Worm (Caenorhabditis elegans) whole organism, L1 larva: ENCODE results near the gene plpp-1.1.

Experiments used
- C34B4.2 ChIP-seq: sonication (generic microtip); optimal IDR thresholded peaks from 2 replicates; lab custom pipeline; 2017; ENCODE audit warnings: mild to moderate bottlenecking, missing genetic modification characterization, missing compliant biosample characterization
- Y116A8C.19 ChIP-seq: sonication (generic microtip); optimal IDR thresholded peaks from 2 replicates; lab custom pipeline; 2016; ENCODE audit warnings: missing compliant biosample characterization, missing genetic modification characterization, borderline replicate concordance
- aha-1 ChIP-seq: fragments of 150-350 bp; optimal IDR thresholded peaks from 2 replicates; lab custom pipeline; 2014; ENCODE audit warnings: missing biosample characterization, missing genetic modification characterization
- ama-1 ChIP-seq: fragments of 150-350 bp; optimal IDR thresholded peaks from 2 replicates; lab custom pipeline; 2014
- ceh-63 ChIP-seq: fragments of 200-800 bp; sonication (Bioruptor generic); optimal IDR thresholded peaks from 2 replicates; lab custom pipeline; 2018; ENCODE audit warnings: mild to moderate bottlenecking, missing genetic modification characterization, missing compliant biosample characterization
- ceh-8 ChIP-seq: fragments of 200-800 bp; sonication (Bioruptor generic); optimal IDR thresholded peaks from 2 replicates; lab custom pipeline; 2018; ENCODE audit warnings: mild to moderate bottlenecking, missing genetic modification characterization, moderate library complexity, missing compliant biosample characterization
- ceh-82 ChIP-seq, 3 experiments: fragments of 150-350 bp in 1 of 3; sonication (generic microtip) in 2 of 3; optimal IDR thresholded peaks; 2 replicates each; lab custom pipeline; 2014 to 2017; ENCODE audit warnings: missing biosample characterization in 3 of 3, missing genetic modification characterization in 3 of 3
- ceh-88 ChIP-seq: fragments of 200-800 bp; sonication (Bioruptor generic); IDR thresholded peaks from 2 replicates; pipeline ENCODE4 v1.3.6; 2022; ENCODE audit warnings: missing genetic modification characterization, missing compliant biosample characterization
- ceh-90 ChIP-seq: sonication (generic microtip); optimal IDR thresholded peaks from 2 replicates; lab custom pipeline; 2016; ENCODE audit warnings: missing genetic modification characterization, missing compliant biosample characterization
- dpl-1 ChIP-seq, 3 experiments: fragments of 150-350 bp in 2 of 3; sonication (generic microtip) in 1 of 3; optimal IDR thresholded peaks; 2 replicates each; lab custom pipeline; 2014 to 2017; ENCODE audit warnings: missing biosample characterization in 3 of 3, missing genetic modification characterization in 3 of 3, missing genetic modification reagents in 3 of 3
- efl-1 ChIP-seq, 4 experiments: fragments of 150-350 bp; optimal IDR thresholded peaks in 3 of 4; peaks in 1 of 4; 1 replicate in 1 of 4; 2 replicates in 3 of 4; lab custom pipeline; 2014; ENCODE audit warnings: missing biosample characterization in 2 of 4, missing genetic modification characterization in 2 of 4, missing genetic modification reagents in 2 of 4
- efl-3 ChIP-seq: fragments of 200-800 bp; sonication (Bioruptor generic); optimal IDR thresholded peaks from 2 replicates; lab custom pipeline; 2018; ENCODE audit warnings: mild to moderate bottlenecking, missing genetic modification characterization, missing compliant biosample characterization
- egl-13 ChIP-seq: sonication (generic microtip); optimal IDR thresholded peaks from 2 replicates; lab custom pipeline; 2016; ENCODE audit warnings: missing genotype, missing genetic modification reagents, missing genetic modification characterization, missing compliant biosample characterization
- elt-2 ChIP-seq: sonication (generic microtip); optimal IDR thresholded peaks from 2 replicates; lab custom pipeline; 2016; ENCODE audit warnings: missing genetic modification characterization, mild to moderate bottlenecking, inconsistent platforms, missing compliant biosample characterization, missing genetic modification reagents
- elt-3 ChIP-seq, 6 experiments: fragments of 150-350 bp in 1 of 6; sonication (generic microtip); optimal IDR thresholded peaks; 2 replicates each; lab custom pipeline; 2017 to 2018; ENCODE audit warnings: missing biosample characterization in 6 of 6, missing genetic modification characterization in 6 of 6, inconsistent platforms in 1 of 6
- ets-5 ChIP-seq: fragments of 200-800 bp; sonication (Bioruptor generic); IDR thresholded peaks from 2 replicates; pipeline ENCODE4 v1.3.6; 2022; ENCODE audit warnings: missing genetic modification characterization, missing compliant biosample characterization
- fkh-10 ChIP-seq: sonication (generic microtip); optimal IDR thresholded peaks from 2 replicates; lab custom pipeline; 2017; ENCODE audit warnings: missing biosample characterization, missing genetic modification reagents, missing genetic modification characterization
- fkh-8 ChIP-seq: sonication (generic microtip); optimal IDR thresholded peaks from 2 replicates; lab custom pipeline; 2016; ENCODE audit warnings: mild to moderate bottlenecking, missing genetic modification characterization, missing compliant biosample characterization
- grh-1 ChIP-seq: fragments of 200-800 bp; sonication (Bioruptor generic); IDR thresholded peaks from 2 replicates; pipeline ENCODE4 v1.3.6; 2022; ENCODE audit warnings: missing genetic modification reagents, missing genetic modification characterization, missing compliant biosample characterization
- hpl-2 ChIP-seq: fragments of 150-350 bp; optimal IDR thresholded peaks from 2 replicates; lab custom pipeline; 2014; ENCODE audit warnings: missing biosample characterization, missing genetic modification reagents, missing genetic modification characterization
- isw-1 ChIP-seq: fragments of 200-800 bp; sonication (Bioruptor generic); IDR thresholded peaks from 2 replicates; pipeline ENCODE4 v1.3.6; 2022; ENCODE audit warnings: missing genetic modification characterization, missing compliant biosample characterization
- lin-13 ChIP-seq: fragments of 150-350 bp; optimal IDR thresholded peaks from 2 replicates; lab custom pipeline; 2014; ENCODE audit warnings: missing biosample characterization, missing genetic modification reagents, missing genetic modification characterization
- lin-14 ChIP-seq: fragments of 200-800 bp; sonication (Bioruptor generic); optimal IDR thresholded peaks from 2 replicates; lab custom pipeline; 2018; ENCODE audit warnings: mild to moderate bottlenecking, missing genetic modification characterization, moderate library complexity, missing compliant biosample characterization
- lin-35 ChIP-seq, 2 experiments: fragments of 150-350 bp; optimal IDR thresholded peaks; 2 replicates each; lab custom pipeline; 2014; ENCODE audit warnings: missing biosample characterization in 2 of 2, missing genetic modification characterization in 2 of 2, missing genetic modification reagents in 2 of 2
- lir-3 ChIP-seq: sonication (generic microtip); optimal IDR thresholded peaks from 2 replicates; lab custom pipeline; 2016; ENCODE audit warnings: mild to moderate bottlenecking, missing genetic modification characterization, moderate library complexity, missing compliant biosample characterization; ENCODE audit not compliant: poor library complexity
- lsy-2 ChIP-seq, 2 experiments: fragments of 150-350 bp; optimal IDR thresholded peaks; 2 replicates each; lab custom pipeline; 2014; ENCODE audit warnings: missing biosample characterization in 2 of 2, missing genetic modification characterization in 2 of 2
- mab-9 ChIP-seq: fragments of 200-800 bp; sonication (Bioruptor generic); IDR thresholded peaks from 2 replicates; pipeline ENCODE4 v1.3.6; 2022; ENCODE audit warnings: missing genetic modification reagents, missing genetic modification characterization, missing compliant biosample characterization
- mdl-1 ChIP-seq, 2 experiments: fragments of 150-350 bp; optimal IDR thresholded peaks; 2 replicates each; lab custom pipeline; 2014 to 2017; ENCODE audit warnings: missing biosample characterization in 2 of 2, missing genetic modification characterization in 2 of 2, inconsistent platforms in 1 of 2
- mef-2 ChIP-seq: fragments of 150-350 bp; optimal IDR thresholded peaks from 2 replicates; lab custom pipeline; 2014; ENCODE audit warnings: missing biosample characterization, missing genetic modification characterization
- nhr-19 ChIP-seq: fragments of 200-800 bp; sonication (Bioruptor generic); conservative IDR thresholded peaks from 2 replicates; pipeline ENCODE4 v1.3.6; 2022; ENCODE audit warnings: missing genetic modification characterization, missing compliant biosample characterization
- nhr-237 ChIP-seq: fragments of 150-350 bp; optimal IDR thresholded peaks from 2 replicates; lab custom pipeline; 2014; ENCODE audit warnings: missing biosample characterization, missing genetic modification characterization
- nhr-47 ChIP-seq: sonication (generic microtip); optimal IDR thresholded peaks from 2 replicates; lab custom pipeline; 2016; ENCODE audit warnings: mild to moderate bottlenecking, missing genetic modification characterization, moderate library complexity, missing compliant biosample characterization
- nhr-76 ChIP-seq: sonication (generic microtip); optimal IDR thresholded peaks from 2 replicates; lab custom pipeline; 2017; ENCODE audit warnings: missing biosample characterization, missing genetic modification characterization
- nhr-77 ChIP-seq: fragments of 150-350 bp; optimal IDR thresholded peaks from 2 replicates; lab custom pipeline; 2014; ENCODE audit warnings: missing biosample characterization, missing genetic modification characterization
- nhr-85 ChIP-seq: sonication (generic microtip); peaks from one replicate; lab custom pipeline; 2016; ENCODE audit warnings: missing genetic modification characterization, inconsistent platforms, missing compliant biosample characterization
- pax-3 ChIP-seq: fragments of 200-800 bp; sonication (Bioruptor generic); optimal IDR thresholded peaks from 2 replicates; lab custom pipeline; 2018; ENCODE audit warnings: mild to moderate bottlenecking, missing genetic modification characterization, moderate library complexity, missing compliant biosample characterization
- rnt-1 ChIP-seq: sonication (generic microtip); optimal IDR thresholded peaks from 2 replicates; lab custom pipeline; 2016; ENCODE audit warnings: mild to moderate bottlenecking, missing genetic modification characterization, moderate library complexity, missing compliant biosample characterization
- sox-4 ChIP-seq: sonication (generic microtip); optimal IDR thresholded peaks from 2 replicates; lab custom pipeline; 2016; ENCODE audit warnings: missing genetic modification characterization, missing compliant biosample characterization
- sup-37 ChIP-seq: fragments of 200-800 bp; sonication (Bioruptor generic); optimal IDR thresholded peaks from 2 replicates; lab custom pipeline; 2018; ENCODE audit warnings: mild to moderate bottlenecking, missing genetic modification characterization, missing compliant biosample characterization
- swsn-7 ChIP-seq: sonication (generic microtip); optimal IDR thresholded peaks from 2 replicates; lab custom pipeline; 2016; ENCODE audit warnings: missing genetic modification characterization, missing compliant biosample characterization
- tbx-2 ChIP-seq: sonication (generic microtip); optimal IDR thresholded peaks from 2 replicates; lab custom pipeline; 2016; ENCODE audit warnings: missing genetic modification characterization, missing compliant biosample characterization
- tlp-1 ChIP-seq: fragments of 150-350 bp; optimal IDR thresholded peaks from 2 replicates; lab custom pipeline; 2014; ENCODE audit warnings: missing biosample characterization, missing genetic modification characterization
- unc-130 ChIP-seq: fragments of 150-350 bp; optimal IDR thresholded peaks from 2 replicates; lab custom pipeline; 2017; ENCODE audit warnings: missing biosample characterization, missing genetic modification characterization, inconsistent platforms
- unc-86 ChIP-seq: sonication (generic microtip); optimal IDR thresholded peaks from 2 replicates; lab custom pipeline; 2016; ENCODE audit warnings: missing genetic modification characterization, missing compliant biosample characterization
- vab-15 ChIP-seq: sonication (generic microtip); optimal IDR thresholded peaks from 2 replicates; lab custom pipeline; 2017; ENCODE audit warnings: missing genotype, mild to moderate bottlenecking, missing genetic modification characterization, missing compliant biosample characterization
- xbp-1 ChIP-seq: sonication (generic microtip); optimal IDR thresholded peaks from 2 replicates; lab custom pipeline; 2016; ENCODE audit warnings: missing genetic modification characterization, missing compliant biosample characterization
- zag-1 ChIP-seq: fragments of 150-350 bp; optimal IDR thresholded peaks from 2 replicates; lab custom pipeline; 2014; ENCODE audit warnings: missing biosample characterization, missing genetic modification characterization

The plpp-1.1 gene

DNA sequence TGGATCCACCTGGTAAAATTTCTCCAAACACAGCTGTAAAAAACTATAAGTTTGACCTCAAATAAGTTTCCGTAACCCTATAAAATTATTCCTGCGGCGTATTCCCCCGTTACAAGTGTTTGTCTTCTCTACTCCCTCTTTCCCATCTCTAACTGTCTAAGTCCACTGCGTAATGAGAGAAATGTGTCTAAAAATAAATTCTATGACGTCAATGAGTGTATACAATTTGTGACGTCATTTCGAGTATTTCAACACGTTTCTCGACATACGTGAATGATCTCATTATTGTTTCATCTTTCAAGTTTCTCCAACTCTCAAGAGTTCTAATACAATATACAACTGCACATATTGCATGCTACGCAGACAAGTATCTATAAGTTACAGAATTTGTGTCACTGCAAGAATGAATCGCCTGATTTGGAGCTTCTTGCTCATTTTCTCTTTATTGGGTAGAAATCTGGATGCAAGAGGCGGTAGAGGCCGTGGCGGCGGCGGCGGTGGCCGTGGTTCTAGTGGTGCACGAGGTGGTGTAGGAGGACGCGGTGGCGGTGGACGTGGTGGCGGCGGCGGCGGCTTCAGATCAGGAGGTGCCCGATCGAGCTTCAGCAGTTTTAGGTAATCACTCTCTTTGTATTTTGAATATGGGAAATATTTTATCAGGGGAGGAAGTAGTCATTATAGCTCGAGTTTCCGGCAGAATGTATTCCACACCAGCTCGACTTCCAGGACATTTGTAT lies 29.9 kb downstream of the plpp-1.1 start, which contains the start of gene F53C3.6 (continued):
- TF ChIP-seq aha-1 (tag; lab: Kevin White, UChicago) = no peak
- peak; percentile 63 to 67 for TF ChIP-seq efl-1 (optimal IDR thresholded peaks at IDR 0.05; lab: Kevin White, UChicago)
- TF ChIP-seq efl-1 (GFP tag; optimal IDR thresholded peaks at IDR 0.05 in 1 of 2; lab: Kevin White, UChicago) = peak; percentile 42 to 87
- no peak for TF ChIP-seq efl-3 (GFP tag; lab: Kevin White, UChicago)
- peak; percentile 40 for TF ChIP-seq grh-1 (GFP tag; lab: Robert Waterston, UW)
- no peak for TF ChIP-seq tlp-1 (tag; lab: Kevin White, UChicago)
- TF ChIP-seq nhr-47 = peak; percentile 81
- peak; percentile 11 for TF ChIP-seq pax-3 (tag; lab: Kevin White, UChicago)
- TF ChIP-seq lsy-2 (tag; optimal IDR thresholded peaks at IDR 0.05; lab: Kevin White, UChicago) = peak; percentile 77
- TF ChIP-seq fkh-10 (GFP tag; lab: Kevin White, UChicago) = no peak
- TF ChIP-seq C34B4.2 (tag; lab: Kevin White, UChicago) = no peak
- TF ChIP-seq sup-37 (GFP tag; lab: Kevin White, UChicago) = no peak
- peak; percentile 89 for TF ChIP-seq nhr-85 (tag; lab: Kevin White, UChicago)
- peak in 2 of 3 experiments; percentile 36 to 67 for TF ChIP-seq ceh-82 (tag; optimal IDR thresholded peaks at IDR 0.05; lab: Kevin White, UChicago)
- TF ChIP-seq dpl-1 (GFP tag; optimal IDR thresholded peaks at IDR 0.05; lab: Kevin White, UChicago) = peak in 2 of 3 experiments; percentile 30 to 38
- TF ChIP-seq zag-1 = no peak
- no peak for TF ChIP-seq nhr-76 (tag; lab: Kevin White, UChicago)
- TF ChIP-seq lin-14 (GFP tag; lab: Kevin White, UChicago) = peak; percentile 95
- peak; percentile 4 for TF ChIP-seq elt-2 (tag; lab: Kevin White, UChicago)
- TF ChIP-seq ceh-88 (GFP tag; lab: Robert Waterston, UW) = peak; percentile 26; the same call in 1 of the 2 replicates
- no peak for TF ChIP-seq nhr-237 (tag; lab: Kevin White, UChicago)
- no peak for TF ChIP-seq hpl-2 (GFP tag; lab: Kevin White, UChicago)
- TF ChIP-seq vab-15 = no peak
- no peak for TF ChIP-seq ceh-90
- TF ChIP-seq mef-2 (tag; lab: Kevin White, UChicago) = peak; percentile 98
- TF ChIP-seq sox-4 (tag; lab: Kevin White, UChicago) = peak; percentile 48
- peak; percentile 51 for TF ChIP-seq lin-13 (GFP tag; lab: Kevin White, UChicago)
- peak; percentile 64 for TF ChIP-seq xbp-1 (tag; lab: Kevin White, UChicago)
- no peak for TF ChIP-seq ama-1 (lab: Kevin White, UChicago)
- peak; percentile 51 for TF ChIP-seq nhr-77 (tag; lab: Kevin White, UChicago)
- no peak for TF ChIP-seq mab-9
- no peak for TF ChIP-seq ceh-63 (GFP tag; lab: Kevin White, UChicago)
- TF ChIP-seq unc-86 (tag; lab: Kevin White, UChicago) = peak; percentile 67
- TF ChIP-seq swsn-7 (tag; lab: Kevin White, UChicago) = peak; percentile 69

DNA sequence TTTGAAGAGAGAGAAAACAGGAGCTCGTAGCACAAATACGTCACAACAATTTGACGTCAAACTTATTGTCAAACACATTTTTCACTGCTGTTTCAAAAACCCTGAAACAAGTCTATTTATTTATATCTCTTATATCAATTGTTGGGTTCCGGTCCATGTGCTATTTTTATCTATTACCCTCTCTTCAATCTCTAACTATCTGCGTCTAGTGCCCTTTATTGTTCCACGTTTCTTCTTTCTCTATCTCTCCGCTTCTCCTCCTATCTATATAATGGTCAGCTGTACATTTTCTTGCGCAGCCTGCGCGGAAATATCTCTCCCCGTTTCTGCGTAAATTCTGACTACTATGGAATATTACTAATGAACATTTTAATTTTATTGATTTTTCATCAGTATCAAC lies 30.9 kb downstream of the plpp-1.1 start:
- TF ChIP-seq ceh-8 = no peak
- peak; percentile 19; the same call in 1 of the 2 replicates for TF ChIP-seq isw-1
- no peak for TF ChIP-seq ceh-90
- TF ChIP-seq egl-13 (tag; lab: Kevin White, UChicago) = peak; percentile 47
- TF ChIP-seq fkh-8 = peak; percentile 35
- no peak for TF ChIP-seq hpl-2 (GFP tag; lab: Kevin White, UChicago)
- TF ChIP-seq lsy-2 (tag; optimal IDR thresholded peaks at IDR 0.05; lab: Kevin White, UChicago) = peak; percentile 37 to 67
- peak; percentile 78 for TF ChIP-seq nhr-85 (tag; lab: Kevin White, UChicago)
- 0 out of 2 replicates have a peak, but pooled peaks have one; percentile 26 for TF ChIP-seq grh-1 (GFP tag; lab: Robert Waterston, UW)
- TF ChIP-seq ceh-63 (GFP tag; lab: Kevin White, UChicago) = no peak
- peak; percentile 58 for TF ChIP-seq lir-3 (tag; lab: Kevin White, UChicago)
- peak; percentile 5 for TF ChIP-seq elt-2 (tag; lab: Kevin White, UChicago)
- TF ChIP-seq ceh-82 (tag; optimal IDR thresholded peaks at IDR 0.05; lab: Kevin White, UChicago) = peak in 1 of 3 experiments; percentile 15
- no peak for TF ChIP-seq pax-3 (tag; lab: Kevin White, UChicago)
- peak; percentile 54 for TF ChIP-seq rnt-1 (tag; lab: Kevin White, UChicago)
- peak in 1 of 2 experiments; percentile 27 for TF ChIP-seq mdl-1 (tag; optimal IDR thresholded peaks at IDR 0.05; lab: Kevin White, UChicago)
- peak in 2 of 6 experiments; percentile 39 to 59 for TF ChIP-seq elt-3 (tag; optimal IDR thresholded peaks at IDR 0.05; lab: Kevin White, UChicago)
- TF ChIP-seq tbx-2 = peak; percentile 55
- TF ChIP-seq lin-35 (GFP tag; optimal IDR thresholded peaks at IDR 0.05; lab: Kevin White, UChicago) = peak; percentile 24 to 56
- peak; percentile 13 for TF ChIP-seq unc-130
- TF ChIP-seq nhr-47 = peak; percentile 52
- TF ChIP-seq ama-1 (lab: Kevin White, UChicago) = no peak
- no peak for TF ChIP-seq nhr-237 (tag; lab: Kevin White, UChicago)
- no peak for TF ChIP-seq ets-5 (GFP tag; lab: Robert Waterston, UW)
- peak; percentile 56 for TF ChIP-seq nhr-19 (GFP tag; lab: Robert Waterston, UW)
- TF ChIP-seq Y116A8C.19 (tag; lab: Kevin White, UChicago) = no peak
